Fruit fly (Drosophila melanogaster) whole organism, embryonic: ENCODE results near the gene ND-MNLL.

ENCODE experiments used
- Awh ChIP-seq: fragments of 200-800 bp; sonication (Bioruptor generic); IDR thresholded peaks from 2 replicates; pipeline ENCODE4, ENCODE4 v1.3.6; 2022; ENCODE audit warnings: missing biosample characterization, missing genetic modification characterization
- Bteb2 ChIP-seq: fragments of 200-800 bp; sonication (Bioruptor generic); optimal IDR thresholded peaks from 2 replicates; lab custom pipeline; 2016; ENCODE audit warnings: missing biosample characterization, missing genetic modification characterization
- C15 ChIP-seq: fragments of 200-800 bp; sonication (Bioruptor generic); IDR thresholded peaks from 3 replicates; pipeline ENCODE4 v1.3.6; 2022; ENCODE audit warnings: missing biosample characterization, missing genetic modification characterization
- CG10366 ChIP-seq: fragments of 200-800 bp; sonication (Bioruptor generic); IDR thresholded peaks from 2 replicates; pipeline ENCODE4 v1.3.6; 2022; ENCODE audit warnings: missing biosample characterization, missing genetic modification characterization
- CG13296 ChIP-seq: fragments of 200-800 bp; sonication (Bioruptor generic); optimal IDR thresholded peaks from 3 replicates; lab custom pipeline; 2018; ENCODE audit warnings: missing biosample characterization, mild to moderate bottlenecking, missing genetic modification characterization
- CG13894 ChIP-seq: fragments of 200-800 bp; sonication (Bioruptor generic); optimal IDR thresholded peaks from 3 replicates; lab custom pipeline; 2018; ENCODE audit warnings: missing biosample characterization, mild to moderate bottlenecking, missing genetic modification characterization, moderate library complexity
- CG14710 ChIP-seq: fragments of 200-800 bp; sonication (Bioruptor generic); optimal IDR thresholded peaks from 3 replicates; lab custom pipeline; 2019; ENCODE audit warnings: missing biosample characterization, mild to moderate bottlenecking, missing genetic modification characterization, moderate library complexity
- CG1529 ChIP-seq: fragments of 200-800 bp; sonication (Bioruptor generic); optimal IDR thresholded peaks from 3 replicates; lab custom pipeline; 2018; ENCODE audit warnings: missing biosample characterization, missing genetic modification characterization
- CG15601 ChIP-seq: fragments of 200-800 bp; sonication (Bioruptor generic); optimal IDR thresholded peaks from 3 replicates; lab custom pipeline; 2019; ENCODE audit warnings: missing biosample characterization, mild to moderate bottlenecking, missing genetic modification characterization, moderate library complexity
- CG17361 ChIP-seq: fragments of 200-800 bp; sonication (Bioruptor generic); IDR thresholded peaks from 3 replicates; pipeline ENCODE4 v1.3.6; 2022; ENCODE audit warnings: missing biosample characterization, missing genetic modification characterization
- CG17912 ChIP-seq: fragments of 200-800 bp; sonication (Bioruptor generic); optimal IDR thresholded peaks from 2 replicates; lab custom pipeline; 2018; ENCODE audit warnings: missing biosample characterization, mild to moderate bottlenecking, missing genetic modification characterization
- CG32767 ChIP-seq: fragments of 200-800 bp; sonication (Bioruptor generic); IDR thresholded peaks from 2 replicates; pipeline ENCODE4 v1.3.6; 2022; ENCODE audit warnings: missing biosample characterization, missing genetic modification characterization
- CG4820 ChIP-seq: fragments of 200-800 bp; sonication (Bioruptor generic); optimal IDR thresholded peaks from 3 replicates; lab custom pipeline; 2016; ENCODE audit warnings: missing biosample characterization, missing genetic modification characterization
- CG5245 ChIP-seq: fragments of 200-800 bp; sonication (Bioruptor generic); optimal IDR thresholded peaks from 3 replicates; lab custom pipeline; 2016; ENCODE audit warnings: missing biosample characterization, missing genetic modification characterization
- CG5953 ChIP-seq: fragments of 200-800 bp; sonication (Bioruptor generic); IDR thresholded peaks from 2 replicates; pipeline ENCODE4 v1.3.6; 2022; ENCODE audit warnings: missing biosample characterization, missing genetic modification characterization
- CG7357 ChIP-seq: fragments of 200-800 bp; sonication (Bioruptor generic); IDR thresholded peaks from 3 replicates; pipeline ENCODE4 v1.3.6; 2022; ENCODE audit warnings: missing biosample characterization, missing genetic modification characterization
- CG7556 ChIP-seq: fragments of 200-800 bp; sonication (Bioruptor generic); optimal IDR thresholded peaks from 2 replicates; lab custom pipeline; 2017; ENCODE audit warnings: missing biosample characterization, mild to moderate bottlenecking, missing genetic modification characterization
- CG8765 ChIP-seq: fragments of 200-800 bp; sonication (Bioruptor generic); IDR thresholded peaks from 2 replicates; pipeline ENCODE4 v1.3.6; 2022; ENCODE audit warnings: missing biosample characterization, missing genetic modification characterization
- CG9609 ChIP-seq: fragments of 200-800 bp; sonication (Bioruptor generic); optimal IDR thresholded peaks from 3 replicates; lab custom pipeline; 2016; ENCODE audit warnings: missing biosample characterization, missing genetic modification characterization
- CG9797 ChIP-seq: fragments of 200-800 bp; sonication (Bioruptor generic); optimal IDR thresholded peaks from 3 replicates; lab custom pipeline; 2018; ENCODE audit warnings: missing biosample characterization, mild to moderate bottlenecking, missing genetic modification characterization
- D19A ChIP-seq: fragments of 200-800 bp; optimal IDR thresholded peaks from 3 replicates; lab custom pipeline; 2019; ENCODE audit warnings: missing biosample characterization, mild to moderate bottlenecking, missing genetic modification characterization, moderate library complexity
- Dad ChIP-seq: fragments of 200-800 bp; sonication (Bioruptor generic); optimal IDR thresholded peaks from 3 replicates; lab custom pipeline; 2016; ENCODE audit warnings: missing biosample characterization, missing genetic modification characterization
- Dp ChIP-seq: fragments of 200-800 bp; sonication (Bioruptor generic); optimal IDR thresholded peaks from 2 replicates; lab custom pipeline; 2018; ENCODE audit warnings: missing biosample characterization, mild to moderate bottlenecking, missing genetic modification characterization, moderate library complexity
- Ets97D ChIP-seq: fragments of 200-800 bp; sonication (Bioruptor generic); optimal IDR thresholded peaks from 3 replicates; lab custom pipeline; 2016; ENCODE audit warnings: missing biosample characterization, missing genetic modification characterization
- GATAe ChIP-seq: fragments of 200-800 bp; sonication (Bioruptor generic); conservative IDR thresholded peaks from 2 replicates; pipeline ENCODE4 v1.3.6; 2022; ENCODE audit warnings: missing biosample characterization, missing genetic modification characterization
- HHEX ChIP-seq: fragments of 200-800 bp; sonication (Bioruptor generic); optimal IDR thresholded peaks from 3 replicates; lab custom pipeline; 2017; ENCODE audit warnings: missing biosample characterization, mild to moderate bottlenecking, missing genetic modification characterization, missing genetic modification reagents
- Kr ChIP-seq: fragments of 200-800 bp; sonication (Bioruptor generic); optimal IDR thresholded peaks from 2 replicates; lab custom pipeline; 2017; ENCODE audit warnings: missing biosample characterization, mild to moderate bottlenecking, missing genetic modification characterization
- MESR4 ChIP-seq: fragments of 200-800 bp; sonication (Bioruptor generic); optimal IDR thresholded peaks from 2 replicates; lab custom pipeline; 2018; ENCODE audit warnings: missing biosample characterization, mild to moderate bottlenecking, missing genetic modification characterization, moderate library complexity
- Nf-YB ChIP-seq: fragments of 200-800 bp; sonication (Bioruptor generic); optimal IDR thresholded peaks from 3 replicates; lab custom pipeline; 2019; ENCODE audit warnings: missing biosample characterization, mild to moderate bottlenecking, missing genetic modification characterization, moderate library complexity
- Spps ChIP-seq: fragments of 200-800 bp; sonication (Bioruptor generic); optimal IDR thresholded peaks from 2 replicates; lab custom pipeline; 2018; ENCODE audit warnings: missing biosample characterization, mild to moderate bottlenecking, missing genetic modification characterization
- Usf ChIP-seq: fragments of 200-800 bp; sonication (Bioruptor generic); optimal IDR thresholded peaks from 2 replicates; lab custom pipeline; 2017; ENCODE audit warnings: missing genotype, missing biosample characterization, missing genetic modification characterization
- ac ChIP-seq: fragments of 200-800 bp; sonication (Bioruptor generic); optimal IDR thresholded peaks from 3 replicates; lab custom pipeline; 2017; ENCODE audit warnings: missing biosample characterization, mild to moderate bottlenecking, missing genetic modification characterization
- ara ChIP-seq: fragments of 200-800 bp; sonication (Bioruptor generic); IDR thresholded peaks from 2 replicates; pipeline ENCODE4 v1.3.6; 2022; ENCODE audit warnings: missing biosample characterization, missing genetic modification characterization
- bowl ChIP-seq: fragments of 200-800 bp; sonication (Bioruptor generic); IDR thresholded peaks from 2 replicates; pipeline ENCODE4 v1.3.6; 2022; ENCODE audit warnings: missing biosample characterization, missing genetic modification characterization
- btn ChIP-seq: fragments of 200-800 bp; sonication (Bioruptor generic); optimal IDR thresholded peaks from 2 replicates; lab custom pipeline; 2016; ENCODE audit warnings: missing biosample characterization, missing genetic modification characterization
- cas ChIP-seq: fragments of 200-800 bp; sonication (Bioruptor generic); IDR thresholded peaks from 2 replicates; pipeline ENCODE4 v1.3.6; 2022; ENCODE audit warnings: missing biosample characterization, missing genetic modification characterization
- crc ChIP-seq: fragments of 200-800 bp; sonication (Bioruptor generic); optimal IDR thresholded peaks from 2 replicates; lab custom pipeline; 2016; ENCODE audit warnings: missing biosample characterization, missing genetic modification characterization
- dm ChIP-seq: fragments of 200-800 bp; sonication (Bioruptor generic); optimal IDR thresholded peaks from 3 replicates; lab custom pipeline; 2016; ENCODE audit warnings: missing biosample characterization, missing genetic modification characterization
- dmrt99B ChIP-seq: fragments of 200-800 bp; sonication (Bioruptor generic); optimal IDR thresholded peaks from 2 replicates; lab custom pipeline; 2018; ENCODE audit warnings: missing biosample characterization, mild to moderate bottlenecking, missing genetic modification characterization, moderate library complexity
- fd96Cb ChIP-seq: fragments of 200-800 bp; sonication (Bioruptor generic); optimal IDR thresholded peaks from 2 replicates; lab custom pipeline; 2018; ENCODE audit warnings: missing biosample characterization, mild to moderate bottlenecking, missing genetic modification characterization, moderate library complexity
- gcm ChIP-seq: fragments of 200-800 bp; sonication (Bioruptor generic); optimal IDR thresholded peaks from 2 replicates; lab custom pipeline; 2019; ENCODE audit warnings: missing biosample characterization, mild to moderate bottlenecking, missing genetic modification characterization, moderate library complexity
- kni ChIP-seq: fragments of 200-800 bp; sonication (Bioruptor generic); optimal IDR thresholded peaks from 3 replicates; lab custom pipeline; 2017; ENCODE audit warnings: mild to moderate bottlenecking, missing biosample characterization, missing genetic modification reagents, missing genetic modification characterization
- mirr ChIP-seq: fragments of 200-800 bp; sonication (Bioruptor generic); optimal IDR thresholded peaks from 3 replicates; lab custom pipeline; 2018; ENCODE audit warnings: missing biosample characterization, mild to moderate bottlenecking, missing genetic modification characterization
- mld ChIP-seq: fragments of 200-800 bp; sonication (Bioruptor generic); IDR thresholded peaks from 3 replicates; pipeline ENCODE4 v1.3.6; 2022; ENCODE audit warnings: missing biosample characterization, missing genetic modification characterization; ENCODE audit not compliant: partially characterized antibody
- org-1 ChIP-seq: fragments of 200-800 bp; sonication (Bioruptor generic); optimal IDR thresholded peaks from 2 replicates; lab custom pipeline; 2017; ENCODE audit warnings: missing biosample characterization, missing genetic modification characterization
- pum ChIP-seq: fragments of 200-800 bp; sonication (Bioruptor generic); optimal IDR thresholded peaks from 2 replicates; lab custom pipeline; 2016; ENCODE audit warnings: missing biosample characterization, missing genetic modification characterization
- scrt ChIP-seq: fragments of 200-800 bp; sonication (Bioruptor generic); optimal IDR thresholded peaks from 2 replicates; lab custom pipeline; 2018; ENCODE audit warnings: missing biosample characterization, mild to moderate bottlenecking, missing genetic modification characterization, moderate library complexity
- sens-2 ChIP-seq: fragments of 200-800 bp; sonication (Bioruptor generic); IDR thresholded peaks from 2 replicates; pipeline ENCODE4 v1.3.6; 2022; ENCODE audit warnings: missing biosample characterization, missing genetic modification characterization
- sim ChIP-seq: fragments of 200-800 bp; sonication (Bioruptor generic); IDR thresholded peaks from 2 replicates; pipeline ENCODE4 v1.3.6; 2022; ENCODE audit warnings: missing biosample characterization, missing genetic modification characterization
- sima ChIP-seq: fragments of 200-800 bp; sonication (Bioruptor generic); optimal IDR thresholded peaks from 2 replicates; lab custom pipeline; 2016; ENCODE audit warnings: missing biosample characterization, missing genetic modification characterization
- wor ChIP-seq: fragments of 200-800 bp; sonication (Bioruptor generic); IDR thresholded peaks from 2 replicates; pipeline ENCODE4 v1.3.6; 2022; ENCODE audit warnings: missing biosample characterization, missing genetic modification characterization

The ND-MNLL gene

DNA sequence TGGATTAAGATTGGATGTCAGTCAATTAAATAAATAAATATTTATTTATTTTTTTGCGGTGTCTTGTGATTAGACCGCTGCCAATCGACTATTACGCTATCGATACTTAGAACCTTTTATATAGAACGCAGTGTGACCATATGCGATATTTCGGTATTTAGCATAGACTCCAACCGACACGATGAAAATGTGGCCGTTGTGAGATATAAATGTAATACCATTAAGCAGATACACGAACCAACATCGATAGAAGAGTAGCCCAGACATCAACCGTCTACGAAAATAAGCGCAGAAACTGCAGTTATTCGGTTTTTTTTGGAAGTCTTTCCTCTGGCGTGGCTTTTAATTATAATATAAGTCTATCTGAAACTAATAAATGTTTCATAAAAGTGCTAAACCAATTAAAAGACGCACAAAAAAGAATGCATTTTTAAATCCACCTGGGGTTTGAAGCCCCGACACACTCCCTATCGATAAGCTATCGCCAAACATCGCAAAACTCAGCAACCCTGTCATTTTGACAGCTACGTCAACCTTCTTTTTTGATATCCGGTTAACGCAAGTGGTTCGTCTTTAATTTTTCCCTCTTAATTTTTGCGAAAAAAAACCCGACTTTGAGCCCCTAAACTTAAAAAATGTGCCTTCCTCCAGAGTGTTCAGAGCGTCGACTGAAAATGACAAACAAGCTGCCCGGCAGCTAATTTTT is 39.8 kb upstream of the ND-MNLL start, which contains the start of the genes Dhdds and RpS14a (continued):
- TF ChIP-seq Spps (tag; lab: Kevin White, UChicago) (peak; percentile 25), CG4820 (peak; percentile 58), CG14710 (tag; lab: Kevin White, UChicago) (peak; percentile 90), D19A (tag; lab: Kevin White, UChicago) (no peak), kni (GFP tag; lab: Kevin White, UChicago) (peak; percentile 68), CG15601 (tag; lab: Kevin White, UChicago) (peak; percentile 74), CG17912 (GFP tag; lab: Kevin White, UChicago) (peak; percentile 19), dmrt99B (tag; lab: Kevin White, UChicago) (no peak), Kr (GFP tag; lab: Kevin White, UChicago) (no peak), CG5245 (GFP tag; lab: Kevin White, UChicago) (no peak), Bteb2 (peak; percentile 30), sens-2 (GFP tag; lab: Robert Waterston, UW) (0 out of 2 replicates have a peak, but pooled peaks have one; percentile 19), CG13894 (tag; lab: Kevin White, UChicago) (no peak), ara (GFP tag; lab: Robert Waterston, UW) (no peak), CG9609 (GFP tag; lab: Kevin White, UChicago) (peak; percentile 41), gcm (GFP tag; lab: Kevin White, UChicago) (peak; percentile 36), org-1 (GFP tag; lab: Kevin White, UChicago) (peak; percentile 54), dm (GFP tag; lab: Kevin White, UChicago) (peak; percentile 60), Dad (GFP tag; lab: Kevin White, UChicago) (peak; percentile 58), Ets97D (GFP tag; lab: Kevin White, UChicago) (peak; percentile 99), GATAe (GFP tag; lab: Robert Waterston, UW) (no peak), cas (no peak), sima (no peak), wor (no peak), Awh (GFP tag; lab: Robert Waterston, UW) (no peak), ac (GFP tag; lab: Kevin White, UChicago) (no peak), CG10366 (GFP tag; lab: Robert Waterston, UW) (peak; percentile 14; the same call in 1 of the 2 replicates), CG1529 (GFP tag; lab: Kevin White, UChicago) (peak; percentile 19), CG7556 (GFP tag; lab: Kevin White, UChicago) (peak; percentile 51), pum (GFP tag; lab: Kevin White, UChicago) (no peak), bowl (GFP tag; lab: Robert Waterston, UW) (no peak), CG9797 (peak; percentile 92), C15 (GFP tag; lab: Robert Waterston, UW) (no peak), CG7357 (no peak), Usf (GFP tag; lab: Kevin White, UChicago) (peak; percentile 44), CG32767 (GFP tag; lab: Robert Waterston, UW) (no peak), Dp (GFP tag; lab: Kevin White, UChicago) (peak; percentile 54), fd96Cb (tag; lab: Kevin White, UChicago) (no peak), btn (GFP tag; lab: Kevin White, UChicago) (no peak), sim (no peak), CG5953 (GFP tag; lab: Robert Waterston, UW) (no peak), mld (GFP tag; lab: Robert Waterston, UW) (no peak), CG8765 (GFP tag; lab: Robert Waterston, UW) (no peak), HHEX (GFP tag; lab: Kevin White, UChicago) (peak; percentile 67), CG17361 (peak; percentile 83), Nf-YB (GFP tag; lab: Kevin White, UChicago) (peak; percentile 18), scrt (GFP tag; lab: Kevin White, UChicago) (peak; percentile 41), MESR4 (GFP tag; lab: Kevin White, UChicago) (peak; percentile 86), mirr (GFP tag; lab: Kevin White, UChicago) (no peak), crc (GFP tag; lab: Kevin White, UChicago) (no peak), CG13296 (GFP tag; lab: Kevin White, UChicago) (peak; percentile 67)
